Worm (Caenorhabditis elegans) whole organism, L4 larva: ENCODE data around the gene gst-15.
"Not testable (repeated sequence)": the region's sequence is repeated elsewhere in the genome, so short reads cannot be mapped to it uniquely, and the experiment has no call there.

ENCODE experiments used
- D1046.2 ChIP-seq: fragments of 200-800 bp; sonication (Bioruptor generic); IDR thresholded peaks from 2 replicates; pipeline ENCODE4 v1.3.6; 2022; ENCODE audit warnings: missing genetic modification characterization, missing compliant biosample characterization
- F26F4.8 ChIP-seq: fragments of 200-800 bp; sonication (Bioruptor generic); conservative IDR thresholded peaks from 2 replicates; pipeline ENCODE4 v1.3.6; 2022; ENCODE audit warnings: missing genetic modification characterization, missing compliant biosample characterization
- F37D6.2 ChIP-seq: sonication (generic microtip); optimal IDR thresholded peaks from 2 replicates; lab custom pipeline; 2016; ENCODE audit warnings: mild to moderate bottlenecking, missing genetic modification characterization, missing compliant biosample characterization
- F44E2.7 ChIP-seq: fragments of 200-800 bp; sonication (Bioruptor generic); IDR thresholded peaks from 2 replicates; pipeline ENCODE4 v2.1.2; 2022; ENCODE audit warnings: missing genetic modification characterization, missing compliant biosample characterization
- Y75B8A.6 ChIP-seq: fragments of 200-800 bp; sonication (Bioruptor generic); IDR thresholded peaks from 2 replicates; pipeline ENCODE4 v1.3.6; 2022; ENCODE audit warnings: missing genetic modification reagents, missing genetic modification characterization, missing compliant biosample characterization
- ZK546.5 ChIP-seq, 2 experiments: sonication (generic microtip); optimal IDR thresholded peaks; 2 replicates each; lab custom pipeline; 2017; ENCODE audit warnings: missing biosample characterization in 2 of 2, missing genetic modification characterization in 2 of 2
- aha-1 ChIP-seq: fragments of 150-350 bp; peaks from one replicate; lab custom pipeline; 2014; ENCODE audit warnings: missing biosample characterization, missing genetic modification characterization
- arid-1 ChIP-seq: fragments of 200-800 bp; sonication (Bioruptor generic); conservative IDR thresholded peaks from 2 replicates; pipeline ENCODE4 v1.3.6; 2022; ENCODE audit warnings: missing genetic modification reagents, missing genetic modification characterization, missing compliant biosample characterization
- ceh-82 ChIP-seq: sonication (generic microtip); optimal IDR thresholded peaks from 2 replicates; lab custom pipeline; 2017; ENCODE audit warnings: missing biosample characterization, missing genetic modification characterization
- ctbp-1 ChIP-seq: fragments of 200-800 bp; sonication (Bioruptor generic); IDR thresholded peaks from 2 replicates; pipeline ENCODE4 v1.3.6; 2022; ENCODE audit warnings: missing genetic modification reagents, missing genetic modification characterization, missing compliant biosample characterization
- dmd-6 ChIP-seq: fragments of 200-800 bp; sonication (Bioruptor generic); IDR thresholded peaks from 2 replicates; pipeline ENCODE4 v1.3.6; 2022; ENCODE audit warnings: missing genetic modification reagents, missing genetic modification characterization, missing compliant biosample characterization
- dmd-8 ChIP-seq: fragments of 200-800 bp; sonication (Bioruptor generic); IDR thresholded peaks from 2 replicates; pipeline ENCODE4 v1.3.6; 2022; ENCODE audit warnings: missing genetic modification characterization, missing compliant biosample characterization
- egl-43 ChIP-seq: fragments of 200-800 bp; sonication (Bioruptor generic); IDR thresholded peaks from 2 replicates; pipeline ENCODE4 v1.3.6; 2022; ENCODE audit warnings: missing genetic modification reagents, missing genetic modification characterization, missing compliant biosample characterization
- fkh-10 ChIP-seq: fragments of 150-350 bp; optimal IDR thresholded peaks from 2 replicates; lab custom pipeline; 2014; ENCODE audit warnings: missing biosample characterization, missing genetic modification reagents, missing genetic modification characterization
- hmg-1.1 ChIP-seq: fragments of 200-800 bp; sonication (Bioruptor generic); IDR thresholded peaks from 2 replicates; pipeline ENCODE4 v1.3.6; 2022; ENCODE audit warnings: missing genetic modification reagents, missing genetic modification characterization, missing compliant biosample characterization
- lim-7 ChIP-seq: fragments of 200-800 bp; sonication (Bioruptor generic); IDR thresholded peaks from 2 replicates; pipeline ENCODE4 v1.3.6; 2022; ENCODE audit warnings: missing genetic modification characterization, missing compliant biosample characterization
- lin-15B ChIP-seq: fragments of 150-350 bp; sonication (generic microtip); optimal IDR thresholded peaks from 3 replicates; lab custom pipeline; 2014; ENCODE audit warnings: missing biosample characterization, missing genetic modification characterization
- lin-38 ChIP-seq: fragments of 200-800 bp; sonication (Bioruptor generic); IDR thresholded peaks from 2 replicates; pipeline ENCODE4 v1.3.6; 2022; ENCODE audit warnings: missing genetic modification reagents, missing genetic modification characterization, missing compliant biosample characterization
- lir-3 ChIP-seq: sonication (generic microtip); optimal IDR thresholded peaks from 2 replicates; lab custom pipeline; 2016; ENCODE audit warnings: mild to moderate bottlenecking, missing genetic modification characterization, missing compliant biosample characterization
- lsy-2 ChIP-seq, 2 experiments: fragments of 150-350 bp in 1 of 2; sonication (generic microtip) in 1 of 2; optimal IDR thresholded peaks; 2 replicates each; lab custom pipeline; 2014 to 2017; ENCODE audit warnings: missing biosample characterization in 2 of 2, missing genetic modification characterization in 2 of 2
- mdl-1 ChIP-seq, 2 experiments: fragments of 150-350 bp in 1 of 2; sonication (generic microtip) in 1 of 2; optimal IDR thresholded peaks; 2 replicates each; lab custom pipeline; 2014 to 2017; ENCODE audit warnings: missing biosample characterization in 2 of 2, missing genetic modification characterization in 2 of 2
- nhr-42 ChIP-seq: fragments of 200-800 bp; sonication (Bioruptor generic); IDR thresholded peaks from 2 replicates; pipeline ENCODE4 v1.3.6; 2022; ENCODE audit warnings: missing genetic modification characterization, missing compliant biosample characterization
- pha-4 ChIP-seq, 2 experiments: fragments of 150-350 bp in 1 of 2; fragments of 200-800 bp in 1 of 2; sonication (Bioruptor generic) in 1 of 2; IDR thresholded peaks in 1 of 2; optimal IDR thresholded peaks in 1 of 2; 2 replicates each; pipeline versions ENCODE4 v1.3.6 to Lab custom; 2014 to 2022; ENCODE audit warnings: missing genetic modification characterization in 2 of 2, missing genetic modification reagents in 2 of 2, missing biosample characterization in 1 of 2, missing compliant biosample characterization in 1 of 2
- set-16 ChIP-seq: fragments of 200-800 bp; sonication (Bioruptor generic); IDR thresholded peaks from 2 replicates; pipeline ENCODE4 v1.3.6; 2022; ENCODE audit warnings: missing genetic modification reagents, missing genetic modification characterization, missing compliant biosample characterization
- snpc-1.2 ChIP-seq: fragments of 200-800 bp; sonication (Bioruptor generic); IDR thresholded peaks from 2 replicates; pipeline ENCODE4 v1.3.6; 2022; ENCODE audit warnings: missing genetic modification reagents, missing genetic modification characterization, missing compliant biosample characterization
- tra-1 ChIP-seq: fragments of 200-800 bp; sonication (Bioruptor generic); IDR thresholded peaks from 2 replicates; pipeline ENCODE4 v1.3.6; 2022; ENCODE audit warnings: missing genetic modification reagents, missing genetic modification characterization, missing compliant biosample characterization
- unc-130 ChIP-seq: sonication (generic microtip); optimal IDR thresholded peaks from 2 replicates; lab custom pipeline; 2016; ENCODE audit warnings: missing genetic modification reagents, missing genetic modification characterization, missing compliant biosample characterization
- unc-62 ChIP-seq, 3 experiments: fragments of 150-350 bp in 1 of 3; sonication (generic microtip); optimal IDR thresholded peaks in 2 of 3; peaks in 1 of 3; 1 replicate in 1 of 3; 2 replicates in 2 of 3; lab custom pipeline; 2014 to 2017; ENCODE audit warnings: missing biosample characterization in 3 of 3, missing genetic modification characterization in 3 of 3, missing genetic modification reagents in 3 of 3, missing genotype in 1 of 3
- vab-7 ChIP-seq: fragments of 200-800 bp; sonication (Bioruptor generic); IDR thresholded peaks from 2 replicates; pipeline ENCODE4 v1.3.6; 2022; ENCODE audit warnings: missing genetic modification reagents, missing genetic modification characterization, missing compliant biosample characterization
- ztf-11 ChIP-seq: fragments of 150-350 bp; optimal IDR thresholded peaks from 2 replicates; lab custom pipeline; 2014; ENCODE audit warnings: missing biosample characterization, missing genetic modification characterization

The gst-15 gene

ce11 chrII:13613096-13613495 lies at the start of gene gst-15:
Gene gst-15 (minus strand): TSS chrII:13613196.
- TF ChIP-seq lin-38 (GFP tag; lab: Robert Waterston, UW) = no peak
- TF ChIP-seq lin-15B = no peak
- no peak for TF ChIP-seq fkh-10 (GFP tag; lab: Kevin White, UChicago)
- no peak for TF ChIP-seq unc-130 (GFP tag; lab: Kevin White, UChicago)
- TF ChIP-seq mdl-1 (tag; optimal IDR thresholded peaks at IDR 0.05; lab: Kevin White, UChicago) = no peak
- TF ChIP-seq vab-7 (GFP tag; lab: Robert Waterston, UW) = no peak
- no peak for TF ChIP-seq F37D6.2 (tag; lab: Kevin White, UChicago)
- TF ChIP-seq ztf-11 = no peak
- TF ChIP-seq ceh-82 (tag; lab: Kevin White, UChicago) = no peak

ce11 chrII:13661990-13662389 lies 49.0 kb upstream of the gst-15 start, which contains the start of gene C31C9.6:
Gene C31C9.6 (minus strand): TSS chrII:13662090.
- peak; percentile 74 for TF ChIP-seq dmd-6 (GFP tag; lab: Robert Waterston, UW)

ce11 chrII:13658424-13658823 lies 45.4 kb upstream of the gst-15 start:
- TF ChIP-seq lim-7 (GFP tag; lab: Robert Waterston, UW) (peak; percentile 88), tra-1 (GFP tag; lab: Robert Waterston, UW) (peak; percentile 68; the same call in 1 of the 2 replicates), snpc-1.2 (0 out of 2 replicates have a peak, but pooled peaks have one; percentile 43), dmd-6 (GFP tag; lab: Robert Waterston, UW) (0 out of 2 replicates have a peak, but pooled peaks have one; percentile 18), ctbp-1 (GFP tag; lab: Robert Waterston, UW) (0 out of 2 replicates have a peak, but pooled peaks have one; percentile 50), hmg-1.1 (GFP tag; lab: Robert Waterston, UW) (peak; percentile 33; the same call in 1 of the 2 replicates), arid-1 (GFP tag; lab: Robert Waterston, UW) (peak; percentile 79), F44E2.7 (GFP tag; lab: Robert Waterston, UW) (peak; percentile 61; the same call in 1 of the 2 replicates), lin-38 (GFP tag; lab: Robert Waterston, UW) (peak; percentile 60; the same call in 1 of the 2 replicates), Y75B8A.6 (GFP tag; lab: Robert Waterston, UW) (peak; percentile 35; the same call in 1 of the 2 replicates), D1046.2 (GFP tag; lab: Robert Waterston, UW) (0 out of 2 replicates have a peak, but pooled peaks have one; percentile 50), dmd-8 (GFP tag; lab: Robert Waterston, UW) (peak; percentile 70; the same call in 1 of the 2 replicates), vab-7 (GFP tag; lab: Robert Waterston, UW) (peak; percentile 49; the same call in 1 of the 2 replicates), egl-43 (peak; percentile 77), F26F4.8 (GFP tag; lab: Robert Waterston, UW) (peak; percentile 77; the same call in 1 of the 2 replicates), pha-4 (GFP tag; IDR thresholded peaks at IDR 0.05; lab: Robert Waterston, UW) (peak; percentile 79)
- not testable (repeated sequence) for TF ChIP-seq pha-4 (tag; optimal IDR thresholded peaks at IDR 0.05; lab: Kevin White, UChicago)

- peak; percentile 55 for TF ChIP-seq set-16
- TF ChIP-seq, all 104 proteins: peak for 1; not testable (repeated sequence) for 103
Measured at ce11 chrII:13654723-13655122, 41.7 kb upstream of the gst-15 start, which contains the start of gene C31C9.9. Gene C31C9.9 (plus strand): TSS chrII:13655023.

- peak; percentile 83 for TF ChIP-seq aha-1 (tag; lab: Kevin White, UChicago)
- no peak for TF ChIP-seq lir-3
Measured at ce11 chrII:13648230-13648629, 35.2 kb upstream of the gst-15 start, which contains the start of gene fbxa-169. Gene fbxa-169 (plus strand): TSS chrII:13648530.

- no peak for TF ChIP-seq hmg-1.1 (GFP tag; lab: Robert Waterston, UW)
- TF ChIP-seq aha-1 (tag; lab: Kevin White, UChicago) = peak; percentile 16
- TF ChIP-seq ZK546.5 (tag; optimal IDR thresholded peaks at IDR 0.05; lab: Kevin White, UChicago) = no peak
- no peak for TF ChIP-seq lin-15B
- peak in 1 of 2 experiments; percentile 15 for TF ChIP-seq lsy-2 (tag; optimal IDR thresholded peaks at IDR 0.05; lab: Kevin White, UChicago)
- TF ChIP-seq unc-62 (GFP tag; optimal IDR thresholded peaks at IDR 0.05 in 1 of 2; lab: Kevin White, UChicago) = peak in 1 of 2 experiments; percentile 32
- no peak for TF ChIP-seq unc-62 (tag; optimal IDR thresholded peaks at IDR 0.05; lab: Kevin White, UChicago)
- TF ChIP-seq nhr-42 = no peak
Measured at ce11 chrII:13641311-13641710, 28.3 kb upstream of the gst-15 start, which contains the start of gene fbxa-167. Gene fbxa-167 (plus strand): TSS chrII:13641489.
